Fruit fly (Drosophila melanogaster) whole organism: Measurements from ENCODE around the gene CG1440.

ENCODE experiments used
- CG8478 ChIP-seq: fragments of >200 bp; optimal IDR thresholded peaks from 2 replicates; lab custom pipeline; 2018; ENCODE audit warnings: inconsistent platforms
- EcR ChIP-seq, 2 experiments: fragments of >200 bp; optimal IDR thresholded peaks; 2 replicates each; lab custom pipeline; 2017; ENCODE audit warnings: missing biosample characterization in 2 of 2, missing genetic modification characterization in 2 of 2, missing genetic modification reagents in 2 of 2
- pan ChIP-seq: fragments of >200 bp; optimal IDR thresholded peaks from 2 replicates; lab custom pipeline; 2017

DNA sequence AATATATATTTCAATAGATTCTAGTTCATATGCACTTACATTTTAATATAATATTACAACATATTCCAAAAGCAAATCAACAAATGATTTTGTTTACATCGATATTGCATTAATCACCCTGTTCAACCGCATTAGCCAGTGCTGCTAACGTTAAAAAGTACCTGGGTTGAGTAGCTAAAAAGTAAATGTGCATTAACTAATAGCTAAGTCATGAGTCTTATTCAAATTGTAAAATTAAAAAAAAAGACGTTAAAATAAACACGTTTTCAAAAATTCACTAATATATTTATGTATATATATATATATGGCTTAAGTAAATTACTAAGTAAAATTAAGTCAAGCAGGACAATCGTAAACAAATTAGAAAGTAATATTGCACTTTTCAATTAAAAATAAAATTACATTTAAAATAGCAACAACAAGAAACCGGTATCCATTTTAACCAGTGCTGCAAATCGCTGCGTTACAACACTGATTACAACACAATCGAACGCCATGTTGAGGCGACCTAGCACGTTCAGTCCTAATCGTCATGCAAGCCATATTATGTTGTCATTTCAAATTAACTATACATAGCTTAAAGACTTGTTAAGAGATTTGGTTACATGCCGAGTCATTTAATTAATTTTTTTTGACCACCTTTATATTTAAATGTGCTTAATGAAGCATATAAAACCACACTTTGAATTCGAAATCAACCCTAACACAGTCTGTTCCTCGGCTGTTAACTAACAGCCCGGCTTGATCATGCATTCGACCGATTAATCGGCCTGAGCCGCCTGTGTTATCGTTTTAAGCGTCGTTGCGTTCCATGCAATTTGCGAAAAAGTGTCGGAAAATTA is 38.5 kb upstream of the CG1440 start, which contains the start of gene CG10555:
- TF ChIP-seq EcR (GFP tag; optimal IDR thresholded peaks at IDR 0.05; lab: Kevin White, UChicago) (no peak), pan (no peak), CG8478 (lab: Kevin White, UChicago) (no peak)
